Worm (Caenorhabditis elegans) whole organism, L4 larva: ENCODE data around the gene T26C5.4.

ENCODE experiments used
- R02D3.7 ChIP-seq: fragments of 150-350 bp; sonication (generic microtip); optimal IDR thresholded peaks from 3 replicates; lab custom pipeline; 2014; ENCODE audit warnings: missing biosample characterization, missing genetic modification characterization
- T20F7.1 ChIP-seq: fragments of 200-800 bp; sonication (Bioruptor generic); optimal IDR thresholded peaks from 2 replicates; lab custom pipeline; 2018; ENCODE audit warnings: mild to moderate bottlenecking, missing genetic modification characterization, missing compliant biosample characterization
- T26A8.4 ChIP-seq: fragments of 200-800 bp; sonication (Bioruptor generic); IDR thresholded peaks from 2 replicates; pipeline ENCODE4 v1.3.6; 2022; ENCODE audit warnings: missing genetic modification characterization, missing compliant biosample characterization
- Y48G9A.11 ChIP-seq: fragments of 200-800 bp; sonication (Bioruptor generic); IDR thresholded peaks from 2 replicates; pipeline ENCODE4 v1.3.6; 2022; ENCODE audit warnings: missing genetic modification reagents, missing genetic modification characterization, missing compliant biosample characterization
- Y5F2A.4 ChIP-seq: fragments of 200-800 bp; sonication (Bioruptor generic); optimal IDR thresholded peaks from 2 replicates; lab custom pipeline; 2018; ENCODE audit warnings: mild to moderate bottlenecking, missing genetic modification characterization, missing compliant biosample characterization
- aha-1 ChIP-seq: fragments of 150-350 bp; peaks from one replicate; lab custom pipeline; 2014; ENCODE audit warnings: missing biosample characterization, missing genetic modification characterization
- ceh-28 ChIP-seq: fragments of 150-350 bp; optimal IDR thresholded peaks from 2 replicates; lab custom pipeline; 2014; ENCODE audit warnings: missing biosample characterization, missing genetic modification reagents, missing genetic modification characterization
- cey-2 ChIP-seq: sonication (generic microtip); optimal IDR thresholded peaks from 3 replicates; lab custom pipeline; 2017; ENCODE audit warnings: missing genetic modification characterization, mild to moderate bottlenecking, missing compliant biosample characterization, antibody characterized with exemption, borderline replicate concordance; ENCODE audit not compliant: insufficient read depth
- daf-16 ChIP-seq, 3 experiments: sonication (generic microtip); optimal IDR thresholded peaks; 2 replicates each; lab custom pipeline; 2016 to 2017; ENCODE audit warnings: missing genetic modification characterization in 3 of 3, missing genetic modification reagents in 3 of 3, mild to moderate bottlenecking in 2 of 3, missing compliant biosample characterization in 2 of 3, missing biosample characterization in 1 of 3, moderate library complexity in 1 of 3
- dmd-8 ChIP-seq: fragments of 200-800 bp; sonication (Bioruptor generic); IDR thresholded peaks from 2 replicates; pipeline ENCODE4 v1.3.6; 2022; ENCODE audit warnings: missing genetic modification characterization, missing compliant biosample characterization
- dpl-1 ChIP-seq: fragments of 150-350 bp; optimal IDR thresholded peaks from 2 replicates; lab custom pipeline; 2014; ENCODE audit warnings: missing biosample characterization, missing genetic modification reagents, missing genetic modification characterization
- dve-1 ChIP-seq: sonication (generic microtip); optimal IDR thresholded peaks from 2 replicates; lab custom pipeline; 2017; ENCODE audit warnings: antibody characterized with exemption, mild to moderate bottlenecking, missing genetic modification characterization, missing compliant biosample characterization; ENCODE audit not compliant: insufficient read depth
- gei-8 ChIP-seq: fragments of 200-800 bp; sonication (Bioruptor generic); optimal IDR thresholded peaks from 2 replicates; lab custom pipeline; 2018; ENCODE audit warnings: mild to moderate bottlenecking, missing genetic modification characterization, missing compliant biosample characterization
- hif-1 ChIP-seq, 2 experiments: sonication (generic microtip); optimal IDR thresholded peaks; 2 replicates each; lab custom pipeline; 2016 to 2017; ENCODE audit warnings: missing compliant biosample characterization in 2 of 2, missing genetic modification characterization in 2 of 2, missing genetic modification reagents in 2 of 2, missing genotype in 2 of 2, mild to moderate bottlenecking in 1 of 2
- hlh-11 ChIP-seq: fragments of 200-800 bp; sonication (Bioruptor generic); optimal IDR thresholded peaks from 2 replicates; lab custom pipeline; 2018; ENCODE audit warnings: mild to moderate bottlenecking, missing genetic modification characterization, missing compliant biosample characterization
- hlh-30 ChIP-seq: sonication (generic microtip); optimal IDR thresholded peaks from 2 replicates; lab custom pipeline; 2017; ENCODE audit warnings: antibody characterized with exemption, mild to moderate bottlenecking, missing genetic modification characterization, missing compliant biosample characterization; ENCODE audit not compliant: insufficient read depth
- lsy-2 ChIP-seq, 2 experiments: fragments of 150-350 bp in 1 of 2; sonication (generic microtip) in 1 of 2; optimal IDR thresholded peaks; 2 replicates each; lab custom pipeline; 2014 to 2017; ENCODE audit warnings: missing biosample characterization in 2 of 2, missing genetic modification characterization in 2 of 2
- mdl-1 ChIP-seq, 2 experiments: fragments of 150-350 bp in 1 of 2; sonication (generic microtip) in 1 of 2; optimal IDR thresholded peaks; 2 replicates each; lab custom pipeline; 2014 to 2017; ENCODE audit warnings: missing biosample characterization in 2 of 2, missing genetic modification characterization in 2 of 2
- mep-1 ChIP-seq: fragments of 150-350 bp; sonication (generic microtip); optimal IDR thresholded peaks from 3 replicates; lab custom pipeline; 2014; ENCODE audit warnings: missing biosample characterization, missing genetic modification characterization
- mes-2 ChIP-seq: sonication (generic microtip); optimal IDR thresholded peaks from 2 replicates; lab custom pipeline; 2016; ENCODE audit warnings: missing genotype, mild to moderate bottlenecking, missing genetic modification characterization, missing compliant biosample characterization; ENCODE audit not compliant: poor library complexity, severe bottlenecking
- nhr-111 ChIP-seq: fragments of 200-800 bp; sonication (Bioruptor generic); optimal IDR thresholded peaks from 2 replicates; lab custom pipeline; 2018; ENCODE audit warnings: mild to moderate bottlenecking, missing genetic modification characterization, missing compliant biosample characterization
- nhr-25 ChIP-seq: sonication (generic microtip); optimal IDR thresholded peaks from 2 replicates; lab custom pipeline; 2017; ENCODE audit warnings: missing genetic modification characterization, mild to moderate bottlenecking, missing compliant biosample characterization, antibody characterized with exemption, moderate library complexity, borderline replicate concordance; ENCODE audit not compliant: insufficient read depth
- nhr-28 ChIP-seq: fragments of 150-350 bp; optimal IDR thresholded peaks from 2 replicates; lab custom pipeline; 2014; ENCODE audit warnings: missing biosample characterization, missing genetic modification characterization
- nhr-6 ChIP-seq: fragments of 150-350 bp; optimal IDR thresholded peaks from 2 replicates; lab custom pipeline; 2014; ENCODE audit warnings: missing biosample characterization, missing genetic modification characterization
- nhr-77 ChIP-seq: fragments of 150-350 bp; optimal IDR thresholded peaks from 2 replicates; lab custom pipeline; 2014; ENCODE audit warnings: missing biosample characterization, missing genetic modification characterization
- pha-4 ChIP-seq, 2 experiments: fragments of 150-350 bp in 1 of 2; fragments of 200-800 bp in 1 of 2; sonication (Bioruptor generic) in 1 of 2; IDR thresholded peaks in 1 of 2; optimal IDR thresholded peaks in 1 of 2; 2 replicates each; pipeline versions ENCODE4 v1.3.6 to Lab custom; 2014 to 2022; ENCODE audit warnings: missing genetic modification characterization in 2 of 2, missing genetic modification reagents in 2 of 2, missing biosample characterization in 1 of 2, missing compliant biosample characterization in 1 of 2
- rbr-2 ChIP-seq: sonication (generic microtip); optimal IDR thresholded peaks from 2 replicates; lab custom pipeline; 2016; ENCODE audit warnings: missing genotype, missing genetic modification characterization, missing compliant biosample characterization
- tra-1 ChIP-seq: fragments of 200-800 bp; sonication (Bioruptor generic); IDR thresholded peaks from 2 replicates; pipeline ENCODE4 v1.3.6; 2022; ENCODE audit warnings: missing genetic modification reagents, missing genetic modification characterization, missing compliant biosample characterization
- unc-62 ChIP-seq, 3 experiments: fragments of 150-350 bp in 1 of 3; sonication (generic microtip); optimal IDR thresholded peaks in 2 of 3; peaks in 1 of 3; 1 replicate in 1 of 3; 2 replicates in 2 of 3; lab custom pipeline; 2014 to 2017; ENCODE audit warnings: missing biosample characterization in 3 of 3, missing genetic modification characterization in 3 of 3, missing genetic modification reagents in 3 of 3, missing genotype in 1 of 3
- zag-1 ChIP-seq: fragments of 150-350 bp; optimal IDR thresholded peaks from 2 replicates; lab custom pipeline; 2014; ENCODE audit warnings: missing biosample characterization, missing genetic modification characterization
- ztf-7 ChIP-seq: fragments of 150-350 bp; optimal IDR thresholded peaks from 2 replicates; lab custom pipeline; 2014; ENCODE audit warnings: missing biosample characterization, missing genetic modification characterization

The T26C5.4 gene

ce11 chrII:9246648-9247047, 3.7 kb downstream of the T26C5.4 start, which contains the start of gene T26C5.5:
T26C5.5 (minus strand) TSS chrII:9246748.
- TF ChIP-seq unc-62 (GFP tag; optimal IDR thresholded peaks at IDR 0.05 in 1 of 2; lab: Kevin White, UChicago) (no peak), unc-62 (tag; optimal IDR thresholded peaks at IDR 0.05; lab: Kevin White, UChicago) (no peak), aha-1 (tag; lab: Kevin White, UChicago) (peak; percentile 16)

ce11 chrII:9242804-9243203, 7.5 kb downstream of the T26C5.4 start:
- no peak for TF ChIP-seq nhr-111 (GFP tag; lab: Kevin White, UChicago)
- TF ChIP-seq T20F7.1 (GFP tag; lab: Kevin White, UChicago): peak; percentile 96
- TF ChIP-seq mep-1 (tag; lab: Kevin White, UChicago): peak; percentile 61
- TF ChIP-seq ztf-7 (tag; lab: Kevin White, UChicago): no peak
- TF ChIP-seq unc-62 (GFP tag; optimal IDR thresholded peaks at IDR 0.05 in 1 of 2; lab: Kevin White, UChicago): peak in 1 of 2 experiments; percentile 94
- no peak for TF ChIP-seq unc-62 (tag; optimal IDR thresholded peaks at IDR 0.05; lab: Kevin White, UChicago)
- TF ChIP-seq dpl-1 (GFP tag; lab: Kevin White, UChicago): peak; percentile 93
- peak; percentile 71 for TF ChIP-seq nhr-28 (tag; lab: Kevin White, UChicago)
- peak; percentile 98 for TF ChIP-seq Y48G9A.11 (GFP tag; lab: Robert Waterston, UW)
- no peak for TF ChIP-seq pha-4 (GFP tag; IDR thresholded peaks at IDR 0.05; lab: Robert Waterston, UW)
- TF ChIP-seq pha-4 (tag; optimal IDR thresholded peaks at IDR 0.05; lab: Kevin White, UChicago): peak; percentile 43
- TF ChIP-seq T26A8.4: no peak
- peak in 1 of 2 experiments; percentile 77 for TF ChIP-seq lsy-2 (tag; optimal IDR thresholded peaks at IDR 0.05; lab: Kevin White, UChicago)
- peak; percentile 46 for TF ChIP-seq hlh-30 (tag; lab: Kevin White, UChicago)
- TF ChIP-seq dve-1 (tag; lab: Kevin White, UChicago): peak; percentile 44
- TF ChIP-seq hlh-11 (tag; lab: Kevin White, UChicago): peak; percentile 25
- peak; percentile 75 for TF ChIP-seq R02D3.7
- peak; percentile 8 for TF ChIP-seq nhr-77 (tag; lab: Kevin White, UChicago)
- no peak for TF ChIP-seq gei-8
- peak; percentile 20 for TF ChIP-seq nhr-6 (tag; lab: Kevin White, UChicago)
- TF ChIP-seq hif-1 (tag; optimal IDR thresholded peaks at IDR 0.05; lab: Kevin White, UChicago): no peak
- no peak for TF ChIP-seq Y5F2A.4 (GFP tag; lab: Kevin White, UChicago)
- peak; percentile 8 for TF ChIP-seq rbr-2 (tag; lab: Kevin White, UChicago)

- TF ChIP-seq hlh-30 (tag; lab: Kevin White, UChicago) (peak; percentile 74), nhr-28 (tag; lab: Kevin White, UChicago) (peak; percentile 16), cey-2 (no peak), nhr-25 (no peak), dmd-8 (GFP tag; lab: Robert Waterston, UW) (no peak), hlh-11 (tag; lab: Kevin White, UChicago) (peak; percentile 11), T26A8.4 (no peak), ceh-28 (tag; lab: Kevin White, UChicago) (no peak), mdl-1 (tag; optimal IDR thresholded peaks at IDR 0.05; lab: Kevin White, UChicago) (no peak), tra-1 (no peak), daf-16 (GFP tag; optimal IDR thresholded peaks at IDR 0.05; lab: Kevin White, UChicago) (no peak), daf-16 (tag; optimal IDR thresholded peaks at IDR 0.05; lab: Kevin White, UChicago) (no peak)
Measured at ce11 chrII:9241610-9242009, 8.7 kb downstream of the T26C5.4 start.

- TF ChIP-seq mes-2 (tag; lab: Kevin White, UChicago) (no peak), nhr-28 (tag; lab: Kevin White, UChicago) (peak; percentile 1), zag-1 (tag; lab: Kevin White, UChicago) (no peak)
Measured at ce11 chrII:9237719-9238118, 12.6 kb downstream of the T26C5.4 start.
